Worm (Caenorhabditis elegans) whole organism, L4 larva: Measurements from ENCODE around the gene srv-32.
A peak's percentile ranks its signal among the peaks of the same experiment; 100 is the strongest.
"Not testable (repeated sequence)": the region's sequence is repeated elsewhere in the genome, so short reads cannot be mapped to it uniquely, and the experiment has no call there.

Experiments used
- F44E2.7 ChIP-seq: fragments of 200-800 bp; sonication (Bioruptor generic); IDR thresholded peaks from 2 replicates; pipeline ENCODE4 v2.1.2; 2022; ENCODE audit warnings: missing genetic modification characterization, missing compliant biosample characterization
- R02D3.7 ChIP-seq: fragments of 150-350 bp; sonication (generic microtip); optimal IDR thresholded peaks from 3 replicates; lab custom pipeline; 2014; ENCODE audit warnings: missing biosample characterization, missing genetic modification characterization
- Y48G9A.11 ChIP-seq: fragments of 200-800 bp; sonication (Bioruptor generic); IDR thresholded peaks from 2 replicates; pipeline ENCODE4 v1.3.6; 2022; ENCODE audit warnings: missing genetic modification reagents, missing genetic modification characterization, missing compliant biosample characterization
- Y75B8A.6 ChIP-seq: fragments of 200-800 bp; sonication (Bioruptor generic); IDR thresholded peaks from 2 replicates; pipeline ENCODE4 v1.3.6; 2022; ENCODE audit warnings: missing genetic modification reagents, missing genetic modification characterization, missing compliant biosample characterization
- ZK546.5 ChIP-seq, 2 experiments: sonication (generic microtip); optimal IDR thresholded peaks; 2 replicates each; lab custom pipeline; 2017; ENCODE audit warnings: missing biosample characterization in 2 of 2, missing genetic modification characterization in 2 of 2
- aha-1 ChIP-seq: fragments of 150-350 bp; peaks from one replicate; lab custom pipeline; 2014; ENCODE audit warnings: missing biosample characterization, missing genetic modification characterization
- ama-1 ChIP-seq: fragments of 150-350 bp; optimal IDR thresholded peaks from 2 replicates; lab custom pipeline; 2014; ENCODE audit warnings: inconsistent platforms, mixed read lengths
- ceh-32 ChIP-seq: sonication (generic microtip); optimal IDR thresholded peaks from 2 replicates; lab custom pipeline; 2016; ENCODE audit warnings: mild to moderate bottlenecking, missing genetic modification characterization, missing compliant biosample characterization; ENCODE audit not compliant: poor library complexity
- ceh-82 ChIP-seq: sonication (generic microtip); optimal IDR thresholded peaks from 2 replicates; lab custom pipeline; 2017; ENCODE audit warnings: missing biosample characterization, missing genetic modification characterization
- cey-2 ChIP-seq: sonication (generic microtip); optimal IDR thresholded peaks from 3 replicates; lab custom pipeline; 2017; ENCODE audit warnings: missing genetic modification characterization, mild to moderate bottlenecking, missing compliant biosample characterization, antibody characterized with exemption, borderline replicate concordance; ENCODE audit not compliant: insufficient read depth
- daf-19 ChIP-seq: fragments of 200-800 bp; sonication (Bioruptor generic); conservative IDR thresholded peaks from 2 replicates; pipeline ENCODE4 v1.3.6; 2022; ENCODE audit warnings: missing genetic modification characterization, missing compliant biosample characterization
- dmd-6 ChIP-seq: fragments of 200-800 bp; sonication (Bioruptor generic); IDR thresholded peaks from 2 replicates; pipeline ENCODE4 v1.3.6; 2022; ENCODE audit warnings: missing genetic modification reagents, missing genetic modification characterization, missing compliant biosample characterization
- egl-43 ChIP-seq: fragments of 200-800 bp; sonication (Bioruptor generic); IDR thresholded peaks from 2 replicates; pipeline ENCODE4 v1.3.6; 2022; ENCODE audit warnings: missing genetic modification reagents, missing genetic modification characterization, missing compliant biosample characterization
- fos-1 ChIP-seq: fragments of 150-350 bp; optimal IDR thresholded peaks from 2 replicates; lab custom pipeline; 2014; ENCODE audit warnings: missing biosample characterization, missing genetic modification characterization
- hlh-11 ChIP-seq: fragments of 200-800 bp; sonication (Bioruptor generic); optimal IDR thresholded peaks from 2 replicates; lab custom pipeline; 2018; ENCODE audit warnings: mild to moderate bottlenecking, missing genetic modification characterization, missing compliant biosample characterization
- hlh-30 ChIP-seq: sonication (generic microtip); optimal IDR thresholded peaks from 2 replicates; lab custom pipeline; 2017; ENCODE audit warnings: antibody characterized with exemption, mild to moderate bottlenecking, missing genetic modification characterization, missing compliant biosample characterization; ENCODE audit not compliant: insufficient read depth
- lin-13 ChIP-seq: fragments of 150-350 bp; optimal IDR thresholded peaks from 2 replicates; lab custom pipeline; 2014; ENCODE audit warnings: missing biosample characterization, missing genetic modification reagents, missing genetic modification characterization
- lsy-2 ChIP-seq, 2 experiments: fragments of 150-350 bp in 1 of 2; sonication (generic microtip) in 1 of 2; optimal IDR thresholded peaks; 2 replicates each; lab custom pipeline; 2014 to 2017; ENCODE audit warnings: missing biosample characterization in 2 of 2, missing genetic modification characterization in 2 of 2
- madf-9 ChIP-seq: fragments of 200-800 bp; sonication (Bioruptor generic); conservative IDR thresholded peaks from 2 replicates; pipeline ENCODE4 v1.3.6; 2022; ENCODE audit warnings: missing genetic modification reagents, missing genetic modification characterization, missing compliant biosample characterization
- mxl-3 ChIP-seq: fragments of 200-800 bp; sonication (Bioruptor generic); optimal IDR thresholded peaks from 2 replicates; lab custom pipeline; 2018; ENCODE audit warnings: mild to moderate bottlenecking, missing genetic modification characterization, missing compliant biosample characterization
- nhr-10 ChIP-seq: fragments of 150-350 bp; optimal IDR thresholded peaks from 2 replicates; lab custom pipeline; 2014; ENCODE audit warnings: missing biosample characterization, missing genetic modification characterization
- nhr-48 ChIP-seq: sonication (generic microtip); optimal IDR thresholded peaks from 2 replicates; lab custom pipeline; 2016; ENCODE audit warnings: mild to moderate bottlenecking, missing genetic modification characterization, missing compliant biosample characterization
- nhr-76 ChIP-seq: fragments of 150-350 bp; optimal IDR thresholded peaks from 2 replicates; lab custom pipeline; 2014; ENCODE audit warnings: missing biosample characterization, missing genetic modification characterization
- nhr-77 ChIP-seq: fragments of 150-350 bp; optimal IDR thresholded peaks from 2 replicates; lab custom pipeline; 2014; ENCODE audit warnings: missing biosample characterization, missing genetic modification characterization
- sdz-12 ChIP-seq: fragments of 200-800 bp; sonication (Bioruptor generic); optimal IDR thresholded peaks from 2 replicates; lab custom pipeline; 2018; ENCODE audit warnings: mild to moderate bottlenecking, missing genetic modification characterization, missing compliant biosample characterization
- skn-1 ChIP-seq: fragments of 150-350 bp; optimal IDR thresholded peaks from 2 replicates; lab custom pipeline; 2014; ENCODE audit warnings: missing biosample characterization, missing genetic modification characterization
- spr-1 ChIP-seq: sonication (generic microtip); optimal IDR thresholded peaks from 2 replicates; lab custom pipeline; 2016; ENCODE audit warnings: mild to moderate bottlenecking, missing genetic modification characterization, missing compliant biosample characterization
- unc-130 ChIP-seq: sonication (generic microtip); optimal IDR thresholded peaks from 2 replicates; lab custom pipeline; 2016; ENCODE audit warnings: missing genetic modification reagents, missing genetic modification characterization, missing compliant biosample characterization
- unc-62 ChIP-seq, 3 experiments: fragments of 150-350 bp in 1 of 3; sonication (generic microtip); optimal IDR thresholded peaks in 2 of 3; peaks in 1 of 3; 1 replicate in 1 of 3; 2 replicates in 2 of 3; lab custom pipeline; 2014 to 2017; ENCODE audit warnings: missing biosample characterization in 3 of 3, missing genetic modification characterization in 3 of 3, missing genetic modification reagents in 3 of 3, missing genotype in 1 of 3
- zip-2 ChIP-seq: fragments of 150-350 bp; optimal IDR thresholded peaks from 2 replicates; lab custom pipeline; 2014; ENCODE audit warnings: missing biosample characterization, missing genetic modification characterization
- ztf-7 ChIP-seq: fragments of 150-350 bp; optimal IDR thresholded peaks from 2 replicates; lab custom pipeline; 2014; ENCODE audit warnings: missing biosample characterization, missing genetic modification characterization

The srv-32 gene

ce11 chrIV:6259732-6260131, 22.3 kb downstream of the srv-32 start, which contains the start of gene nlp-16:
nlp-16 (minus strand) TSS chrIV:6259832.
- TF ChIP-seq cey-2 (tag; lab: Kevin White, UChicago) (no peak), ama-1 (lab: Kevin White, UChicago) (no peak), unc-62 (GFP tag; optimal IDR thresholded peaks at IDR 0.05 in 1 of 2; lab: Kevin White, UChicago) (no peak), unc-62 (tag; optimal IDR thresholded peaks at IDR 0.05; lab: Kevin White, UChicago) (no peak), ceh-32 (tag; lab: Kevin White, UChicago) (no peak), nhr-48 (tag; lab: Kevin White, UChicago) (no peak), R02D3.7 (tag; lab: Kevin White, UChicago) (no peak), Y48G9A.11 (GFP tag; lab: Robert Waterston, UW) (no peak), ztf-7 (tag; lab: Kevin White, UChicago) (no peak), skn-1 (tag; lab: Kevin White, UChicago) (no peak), mxl-3 (no peak), zip-2 (tag; lab: Kevin White, UChicago) (no peak), unc-130 (GFP tag; lab: Kevin White, UChicago) (no peak), nhr-76 (tag; lab: Kevin White, UChicago) (no peak), lsy-2 (tag; optimal IDR thresholded peaks at IDR 0.05; lab: Kevin White, UChicago) (no peak), spr-1 (no peak)

ce11 chrIV:6258967-6259366, 23.1 kb downstream of the srv-32 start:
- TF ChIP-seq skn-1 (tag; lab: Kevin White, UChicago): no peak
- TF ChIP-seq unc-62 (GFP tag; optimal IDR thresholded peaks at IDR 0.05 in 1 of 2; lab: Kevin White, UChicago): peak in 1 of 2 experiments; percentile 90
- TF ChIP-seq unc-62 (tag; optimal IDR thresholded peaks at IDR 0.05; lab: Kevin White, UChicago): no peak

ce11 chrIV:6254635-6255034, 27.4 kb downstream of the srv-32 start, which contains the start of gene T13A10.64:
T13A10.64 (plus strand) TSS chrIV:6254935.
- TF ChIP-seq ceh-82: no peak
- TF ChIP-seq daf-19 (GFP tag; lab: Robert Waterston, UW): no peak
- no peak for TF ChIP-seq Y75B8A.6 (GFP tag; lab: Robert Waterston, UW)
- no peak for TF ChIP-seq nhr-77
- no peak for TF ChIP-seq Y48G9A.11 (GFP tag; lab: Robert Waterston, UW)
- TF ChIP-seq sdz-12 (GFP tag; lab: Kevin White, UChicago): no peak
- no peak for TF ChIP-seq unc-62 (GFP tag; optimal IDR thresholded peaks at IDR 0.05 in 1 of 2; lab: Kevin White, UChicago)
- TF ChIP-seq unc-62 (tag; optimal IDR thresholded peaks at IDR 0.05; lab: Kevin White, UChicago): no peak
- TF ChIP-seq egl-43 (GFP tag; lab: Robert Waterston, UW): no peak
- no peak for TF ChIP-seq aha-1 (tag; lab: Kevin White, UChicago)
- no peak for TF ChIP-seq cey-2 (tag; lab: Kevin White, UChicago)
- TF ChIP-seq madf-9 (GFP tag; lab: Robert Waterston, UW): no peak

- TF ChIP-seq lin-13 (GFP tag; lab: Kevin White, UChicago); hlh-11 (tag; lab: Kevin White, UChicago); fos-1: not testable (repeated sequence)
Observed at ce11 chrIV:6253000-6253399, 29.0 kb downstream of the srv-32 start, which contains the start of gene T13A10.2. T13A10.2 (plus strand) TSS chrIV:6253300.

- TF ChIP-seq unc-62 (GFP tag; optimal IDR thresholded peaks at IDR 0.05 in 1 of 2; lab: Kevin White, UChicago): peak in 1 of 2 experiments; percentile 16
- TF ChIP-seq unc-62 (tag; optimal IDR thresholded peaks at IDR 0.05; lab: Kevin White, UChicago): no peak
- TF ChIP-seq aha-1 (tag; lab: Kevin White, UChicago): peak; percentile 44
- TF ChIP-seq ZK546.5 (tag; optimal IDR thresholded peaks at IDR 0.05; lab: Kevin White, UChicago): no peak
- peak; percentile 6 for TF ChIP-seq hlh-30
- TF ChIP-seq nhr-10: no peak
- TF ChIP-seq dmd-6 (GFP tag; lab: Robert Waterston, UW): no peak
- no peak for TF ChIP-seq F44E2.7 (GFP tag; lab: Robert Waterston, UW)
Observed at ce11 chrIV:6249591-6249990, 32.5 kb downstream of the srv-32 start, which contains the start of gene F58F9.1. F58F9.1 (plus strand) TSS chrIV:6249841.
